Fruit fly (Drosophila melanogaster): ENCODE measurements around the gene D19B.

DNA sequence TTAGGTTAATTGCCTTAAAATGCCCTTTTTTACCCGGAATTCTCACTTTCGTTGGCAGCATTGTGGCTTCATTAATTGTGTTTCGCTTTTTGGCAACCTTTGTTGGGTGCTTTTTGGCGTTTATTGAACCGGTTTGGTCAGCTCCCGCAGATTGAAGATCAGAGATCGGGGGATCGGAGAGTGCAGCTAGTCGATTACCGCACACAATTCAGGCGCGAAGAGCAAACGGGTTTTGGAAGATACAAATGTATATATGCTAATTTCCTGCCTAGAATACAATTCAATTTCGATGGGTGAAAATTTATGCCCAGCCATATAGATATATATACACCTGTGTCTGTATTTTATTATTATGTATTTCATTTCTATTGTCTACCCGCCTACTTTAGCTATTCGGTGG, 43.2 kb downstream of the D19B start:
- TF ChIP-seq Hr78 (GFP tag; optimal IDR thresholded peaks at IDR 0.05) = no peak
- peak; percentile 15 for TF ChIP-seq Dif (GFP tag; optimal IDR thresholded peaks at IDR 0.05; ENCODE audit: partially characterized antibody)
